Worm (Caenorhabditis elegans) whole organism, late embryonic: ENCODE results near the gene cdka-1.

Source experiments
- C38D4.7 ChIP-seq: fragments of 200-800 bp; sonication (Bioruptor generic); optimal IDR thresholded peaks from 2 replicates; lab custom pipeline; 2018; ENCODE audit warnings: mild to moderate bottlenecking, missing genetic modification characterization, moderate library complexity, missing compliant biosample characterization
- F13H6.1 ChIP-seq: sonication (generic microtip); optimal IDR thresholded peaks from 2 replicates; lab custom pipeline; 2016; ENCODE audit warnings: missing genetic modification characterization, missing compliant biosample characterization
- K02D7.2 ChIP-seq: sonication (generic microtip); optimal IDR thresholded peaks from 2 replicates; lab custom pipeline; 2017; ENCODE audit warnings: mild to moderate bottlenecking, missing genetic modification characterization, missing compliant biosample characterization
- T23F11.4 ChIP-seq: fragments of 200-800 bp; sonication (Bioruptor generic); optimal IDR thresholded peaks from 2 replicates; lab custom pipeline; 2018; ENCODE audit warnings: mild to moderate bottlenecking, missing genetic modification characterization, missing compliant biosample characterization
- ceh-14 ChIP-seq: sonication (generic microtip); optimal IDR thresholded peaks from 2 replicates; lab custom pipeline; 2016; ENCODE audit warnings: missing genotype, missing genetic modification characterization, missing compliant biosample characterization
- ceh-18 ChIP-seq: sonication (generic microtip); optimal IDR thresholded peaks from 2 replicates; lab custom pipeline; 2016; ENCODE audit warnings: missing genetic modification characterization, missing compliant biosample characterization
- ceh-19 ChIP-seq: fragments of 200-800 bp; sonication (Bioruptor generic); optimal IDR thresholded peaks from 2 replicates; lab custom pipeline; 2018; ENCODE audit warnings: mild to moderate bottlenecking, missing genetic modification characterization, missing compliant biosample characterization
- ceh-2 ChIP-seq: sonication (generic microtip); optimal IDR thresholded peaks from 2 replicates; lab custom pipeline; 2016; ENCODE audit warnings: missing genotype, missing genetic modification characterization, missing compliant biosample characterization
- ceh-24 ChIP-seq: sonication (generic microtip); optimal IDR thresholded peaks from 2 replicates; lab custom pipeline; 2016; ENCODE audit warnings: mild to moderate bottlenecking, missing genetic modification characterization, missing compliant biosample characterization
- ceh-30 ChIP-seq: fragments of 150-350 bp; optimal IDR thresholded peaks from 2 replicates; lab custom pipeline; 2014; ENCODE audit warnings: missing biosample characterization, missing genetic modification characterization
- ceh-34 ChIP-seq: sonication (generic microtip); optimal IDR thresholded peaks from 2 replicates; lab custom pipeline; 2016; ENCODE audit warnings: mild to moderate bottlenecking, missing genetic modification characterization, missing compliant biosample characterization
- ceh-45 ChIP-seq: fragments of 200-800 bp; sonication (Bioruptor generic); IDR thresholded peaks from 2 replicates; pipeline ENCODE4 v1.3.6; 2022; ENCODE audit warnings: missing genetic modification reagents, missing genetic modification characterization, missing compliant biosample characterization
- ceh-48 ChIP-seq: sonication (generic microtip); optimal IDR thresholded peaks from 2 replicates; lab custom pipeline; 2016; ENCODE audit warnings: missing genetic modification characterization, inconsistent platforms, missing compliant biosample characterization
- ceh-9 ChIP-seq: sonication (generic microtip); optimal IDR thresholded peaks from 2 replicates; lab custom pipeline; 2016; ENCODE audit warnings: mild to moderate bottlenecking, missing genetic modification characterization, inconsistent platforms, missing compliant biosample characterization
- dmd-4 ChIP-seq: sonication (generic microtip); optimal IDR thresholded peaks from 2 replicates; lab custom pipeline; 2016; ENCODE audit warnings: borderline replicate concordance, missing genetic modification characterization, missing compliant biosample characterization
- dve-1 ChIP-seq: sonication (generic microtip); optimal IDR thresholded peaks from 2 replicates; lab custom pipeline; 2017; ENCODE audit warnings: antibody characterized with exemption, mild to moderate bottlenecking, missing genetic modification characterization, missing compliant biosample characterization
- elt-4 ChIP-seq: sonication (generic microtip); optimal IDR thresholded peaks from 2 replicates; lab custom pipeline; 2016; ENCODE audit warnings: missing genetic modification characterization, missing compliant biosample characterization
- ets-4 ChIP-seq: sonication (generic microtip); optimal IDR thresholded peaks from 2 replicates; lab custom pipeline; 2016; ENCODE audit warnings: missing genetic modification characterization, missing compliant biosample characterization
- fax-1 ChIP-seq: sonication (generic microtip); optimal IDR thresholded peaks from 2 replicates; lab custom pipeline; 2016; ENCODE audit warnings: missing genotype, missing genetic modification characterization, missing compliant biosample characterization
- fkh-10 ChIP-seq: fragments of 150-350 bp; optimal IDR thresholded peaks from 2 replicates; lab custom pipeline; 2014; ENCODE audit warnings: missing biosample characterization, missing genetic modification reagents, missing genetic modification characterization
- fkh-6 ChIP-seq: sonication (generic microtip); optimal IDR thresholded peaks from 2 replicates; lab custom pipeline; 2016; ENCODE audit warnings: missing genetic modification characterization, missing compliant biosample characterization
- hlh-15 ChIP-seq: sonication (generic microtip); optimal IDR thresholded peaks from 2 replicates; lab custom pipeline; 2016; ENCODE audit warnings: missing genetic modification characterization, missing compliant biosample characterization
- hlh-30 ChIP-seq: sonication (generic microtip); optimal IDR thresholded peaks from 2 replicates; lab custom pipeline; 2017; ENCODE audit warnings: antibody characterized with exemption, missing genetic modification characterization, missing compliant biosample characterization; ENCODE audit not compliant: insufficient read depth
- hlh-8 ChIP-seq: sonication (generic microtip); optimal IDR thresholded peaks from 2 replicates; lab custom pipeline; 2016; ENCODE audit warnings: missing genotype, missing genetic modification characterization, missing compliant biosample characterization
- madf-2 ChIP-seq: sonication (generic microtip); optimal IDR thresholded peaks from 2 replicates; lab custom pipeline; 2017; ENCODE audit warnings: missing genetic modification characterization, missing compliant biosample characterization
- mec-3 ChIP-seq: sonication (generic microtip); optimal IDR thresholded peaks from 2 replicates; lab custom pipeline; 2016; ENCODE audit warnings: borderline replicate concordance, missing genetic modification characterization, missing compliant biosample characterization
- nfya-1 ChIP-seq: sonication (generic microtip); optimal IDR thresholded peaks from 2 replicates; lab custom pipeline; 2017; ENCODE audit warnings: missing genetic modification characterization, mild to moderate bottlenecking, missing compliant biosample characterization, antibody characterized with exemption, moderate library complexity
- nhr-232 ChIP-seq: sonication (generic microtip); optimal IDR thresholded peaks from 2 replicates; lab custom pipeline; 2016; ENCODE audit warnings: missing genetic modification characterization, missing compliant biosample characterization
- pag-3 ChIP-seq: sonication (generic microtip); optimal IDR thresholded peaks from 2 replicates; lab custom pipeline; 2016; ENCODE audit warnings: missing compliant biosample characterization, missing genetic modification characterization, borderline replicate concordance
- pat-9 ChIP-seq: fragments of 200-800 bp; sonication (Bioruptor generic); optimal IDR thresholded peaks from 2 replicates; lab custom pipeline; 2018; ENCODE audit warnings: mild to moderate bottlenecking, missing genetic modification characterization, moderate library complexity, missing compliant biosample characterization
- pax-1 ChIP-seq: fragments of 150-350 bp; optimal IDR thresholded peaks from 2 replicates; lab custom pipeline; 2014; ENCODE audit warnings: missing biosample characterization, missing genetic modification characterization
- pha-2 ChIP-seq: sonication (generic microtip); optimal IDR thresholded peaks from 2 replicates; lab custom pipeline; 2017; ENCODE audit warnings: mild to moderate bottlenecking, missing genetic modification characterization, missing compliant biosample characterization
- pros-1 ChIP-seq: fragments of 150-350 bp; optimal IDR thresholded peaks from 2 replicates; lab custom pipeline; 2014; ENCODE audit warnings: missing biosample characterization, missing genetic modification reagents, missing genetic modification characterization
- ref-2 ChIP-seq: sonication (generic microtip); optimal IDR thresholded peaks from 2 replicates; lab custom pipeline; 2016; ENCODE audit warnings: missing genetic modification characterization, missing compliant biosample characterization
- rnt-1 ChIP-seq: sonication (generic microtip); optimal IDR thresholded peaks from 2 replicates; lab custom pipeline; 2016; ENCODE audit warnings: missing genetic modification characterization, missing compliant biosample characterization
- sdc-2 ChIP-seq: sonication (generic microtip); optimal IDR thresholded peaks from 2 replicates; lab custom pipeline; 2016; ENCODE audit warnings: missing genotype, missing genetic modification characterization, missing compliant biosample characterization
- sox-4 ChIP-seq: sonication (generic microtip); optimal IDR thresholded peaks from 2 replicates; lab custom pipeline; 2017; ENCODE audit warnings: mild to moderate bottlenecking, missing genetic modification characterization, inconsistent platforms, missing compliant biosample characterization
- syd-9 ChIP-seq: sonication (generic microtip); optimal IDR thresholded peaks from 2 replicates; lab custom pipeline; 2016; ENCODE audit warnings: mild to moderate bottlenecking, missing genetic modification characterization, moderate library complexity, missing compliant biosample characterization
- tbx-2 ChIP-seq: sonication (generic microtip); optimal IDR thresholded peaks from 2 replicates; lab custom pipeline; 2016; ENCODE audit warnings: missing genetic modification characterization, missing compliant biosample characterization
- ttx-3 ChIP-seq: sonication (generic microtip); optimal IDR thresholded peaks from 2 replicates; lab custom pipeline; 2016; ENCODE audit warnings: missing genetic modification reagents, missing genetic modification characterization, missing compliant biosample characterization
- unc-42 ChIP-seq: sonication (generic microtip); optimal IDR thresholded peaks from 2 replicates; lab custom pipeline; 2016; ENCODE audit warnings: missing genotype, missing genetic modification characterization, missing compliant biosample characterization
- unc-55 ChIP-seq: sonication (generic microtip); optimal IDR thresholded peaks from 2 replicates; lab custom pipeline; 2017; ENCODE audit warnings: missing biosample characterization, missing genetic modification reagents, missing genetic modification characterization
- ztf-16 ChIP-seq: sonication (generic microtip); optimal IDR thresholded peaks from 2 replicates; lab custom pipeline; 2017; ENCODE audit warnings: missing genetic modification characterization, missing compliant biosample characterization

cdka-1 gene

DNA sequence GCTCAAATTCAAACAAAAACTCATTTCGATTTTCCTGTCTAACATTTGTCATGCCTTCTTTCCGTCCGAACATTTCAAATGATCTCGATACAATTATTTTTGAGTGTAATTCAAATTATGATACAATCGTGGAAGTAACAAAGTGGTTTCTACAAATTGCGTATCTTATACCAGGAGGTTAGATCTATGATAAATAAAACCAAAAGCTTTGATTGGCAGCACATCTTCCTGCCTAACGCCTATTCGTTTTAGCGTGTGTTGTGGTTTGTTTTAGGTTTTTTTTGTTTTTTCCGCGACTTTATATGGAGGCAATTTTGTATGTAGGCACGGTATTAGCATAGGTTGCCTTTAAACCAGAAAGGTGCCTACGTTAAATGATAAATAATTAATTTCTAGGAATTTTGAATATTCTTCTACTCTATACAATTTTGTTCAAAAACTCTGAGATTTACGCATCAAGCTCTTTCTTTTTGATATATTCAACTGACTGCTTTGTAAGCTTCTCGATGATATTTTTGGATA lies 21.4 kb downstream of the cdka-1 start, which contains the start of gene srg-11:
Gene srg-11 (plus strand): TSS at position 51 of the 522 bp plus-strand sequence.
- no peak for TF ChIP-seq ref-2 (tag; lab: Kevin White, UChicago)
- TF ChIP-seq dmd-4 (tag; lab: Kevin White, UChicago): no peak
- no peak for TF ChIP-seq fkh-10 (GFP tag; lab: Kevin White, UChicago)
- TF ChIP-seq ceh-48: no peak
- no peak for TF ChIP-seq pag-3
- no peak for TF ChIP-seq ztf-16 (tag; lab: Kevin White, UChicago)
- TF ChIP-seq ceh-9 (tag; lab: Kevin White, UChicago): no peak
- TF ChIP-seq hlh-30 (tag; lab: Kevin White, UChicago): no peak
- TF ChIP-seq ceh-18: no peak

DNA sequence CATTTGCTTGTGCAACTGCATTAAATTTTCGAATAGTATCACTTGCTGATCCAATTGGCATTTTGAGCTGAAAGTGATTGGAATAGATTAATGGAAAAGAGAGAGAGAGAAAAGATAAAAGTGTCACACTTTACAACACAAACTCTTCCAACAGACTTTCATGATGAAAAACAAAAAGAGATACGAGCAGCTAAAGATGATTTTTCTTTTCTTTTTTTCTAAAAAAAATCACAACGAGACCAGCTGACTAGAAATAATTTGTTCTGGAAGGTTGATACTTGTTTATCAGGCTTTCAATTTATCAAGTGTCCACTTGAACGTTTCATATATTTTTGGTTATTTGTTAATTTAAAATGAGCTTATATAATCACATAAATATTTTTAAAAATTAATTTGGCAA lies 28.5 kb downstream of the cdka-1 start:
- TF ChIP-seq K02D7.2 (tag; lab: Kevin White, UChicago): no peak
- TF ChIP-seq tbx-2 (tag; lab: Kevin White, UChicago): no peak
- no peak for TF ChIP-seq ceh-30 (tag; lab: Kevin White, UChicago)
- TF ChIP-seq ceh-18: peak; percentile 5
- no peak for TF ChIP-seq ref-2 (tag; lab: Kevin White, UChicago)
- TF ChIP-seq ceh-34 (tag; lab: Kevin White, UChicago): no peak

DNA sequence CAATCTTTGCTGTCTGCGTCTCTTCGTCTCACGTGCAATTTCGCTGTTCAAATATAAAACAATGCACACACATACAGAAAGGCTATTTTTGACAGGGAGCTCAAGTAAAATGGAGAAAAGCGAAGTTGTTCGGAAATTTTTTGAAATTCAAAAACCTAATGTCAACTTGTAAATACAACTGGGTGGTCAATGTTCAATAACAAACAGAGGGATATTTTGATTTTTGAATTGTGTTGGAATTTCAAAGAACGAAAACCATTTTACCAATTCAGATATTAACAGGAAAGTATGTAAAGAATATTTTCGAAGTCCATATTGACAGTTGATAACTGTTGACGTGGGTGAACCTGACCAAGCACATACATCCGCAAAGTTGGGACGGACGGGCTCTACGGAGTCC lies 29.8 kb downstream of the cdka-1 start, which contains the start of gene tag-243:
Gene tag-243 (minus strand): TSS at position 101 of the 400 bp plus-strand sequence.
- TF ChIP-seq mec-3 (tag; lab: Kevin White, UChicago): no peak
- no peak for TF ChIP-seq hlh-15 (tag; lab: Kevin White, UChicago)
- no peak for TF ChIP-seq pat-9 (tag; lab: Kevin White, UChicago)
- no peak for TF ChIP-seq pha-2 (tag; lab: Kevin White, UChicago)
- no peak for TF ChIP-seq ceh-45 (GFP tag; lab: Robert Waterston, UW)
- no peak for TF ChIP-seq nhr-232 (tag; lab: Kevin White, UChicago)
- no peak for TF ChIP-seq ceh-2
- TF ChIP-seq, all 69 proteins: peak for 0

DNA sequence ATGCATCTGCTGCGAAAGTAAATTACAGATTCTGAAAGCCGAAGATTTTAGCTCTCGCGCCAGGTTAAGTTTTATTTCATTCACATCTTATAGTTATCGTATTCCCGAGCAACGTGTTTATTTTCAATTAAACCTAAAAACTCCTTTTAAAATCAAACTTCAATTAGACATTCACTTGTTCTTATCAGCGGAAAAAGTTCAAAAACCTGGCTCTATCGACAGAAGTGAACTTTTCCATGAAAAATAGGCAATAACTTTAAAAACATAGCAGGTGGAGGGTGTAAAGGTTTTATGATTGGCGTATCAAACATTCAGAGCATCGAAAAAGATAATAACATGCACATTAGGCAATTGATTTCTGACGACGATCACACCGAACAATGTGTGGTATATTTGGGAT lies 30.4 kb downstream of the cdka-1 start, which contains the start of gene ppat-1:
Gene ppat-1 (plus strand): TSS at position 316 of the 400 bp plus-strand sequence.
- TF ChIP-seq hlh-8 (tag; lab: Kevin White, UChicago): no peak
- no peak for TF ChIP-seq ceh-24 (tag; lab: Kevin White, UChicago)
- TF ChIP-seq pha-2 (tag; lab: Kevin White, UChicago): no peak
- no peak for TF ChIP-seq ceh-19
- TF ChIP-seq syd-9 (tag; lab: Kevin White, UChicago): no peak
- TF ChIP-seq unc-55: no peak
- TF ChIP-seq sdc-2 (tag; lab: Kevin White, UChicago): no peak
- no peak for TF ChIP-seq C38D4.7 (GFP tag; lab: Kevin White, UChicago)
- TF ChIP-seq ref-2 (tag; lab: Kevin White, UChicago): no peak

DNA sequence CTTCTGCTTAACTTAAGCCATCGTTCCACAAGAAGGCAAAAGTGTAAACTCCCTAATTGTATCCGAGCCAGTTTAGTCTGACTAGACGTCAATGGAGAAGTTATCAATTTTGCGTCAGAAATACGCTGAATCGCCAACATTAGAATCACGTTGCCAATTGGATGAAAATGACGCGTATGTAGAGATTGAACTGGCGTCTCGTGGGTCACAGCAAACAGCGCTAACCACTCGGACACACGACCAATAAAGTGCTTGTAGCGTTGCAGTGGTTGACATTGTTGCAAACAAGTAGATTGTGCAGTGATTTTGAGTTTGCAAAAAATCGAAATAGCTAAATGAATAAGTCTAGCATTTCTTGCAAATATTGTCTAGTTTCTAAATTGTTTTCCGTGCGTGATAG lies 31.0 kb downstream of the cdka-1 start:
- TF ChIP-seq ceh-14 (tag; lab: Kevin White, UChicago) (peak; percentile 45), ceh-9 (tag; lab: Kevin White, UChicago) (peak; percentile 62), fkh-6 (tag; lab: Kevin White, UChicago) (peak; percentile 81), T23F11.4 (GFP tag; lab: Kevin White, UChicago) (peak; percentile 63), hlh-8 (tag; lab: Kevin White, UChicago) (peak; percentile 24), ttx-3 (tag; lab: Kevin White, UChicago) (peak; percentile 75), madf-2 (tag; lab: Kevin White, UChicago) (peak; percentile 84), sox-4 (tag; lab: Kevin White, UChicago) (peak; percentile 72), pros-1 (tag; lab: Kevin White, UChicago) (no peak), nfya-1 (tag; lab: Kevin White, UChicago) (peak; percentile 59), rnt-1 (tag; lab: Kevin White, UChicago) (peak; percentile 62), ets-4 (tag; lab: Kevin White, UChicago) (peak; percentile 68), F13H6.1 (tag; lab: Kevin White, UChicago) (peak; percentile 31), pax-1 (tag; lab: Kevin White, UChicago) (no peak), ceh-18 (peak; percentile 35), C38D4.7 (GFP tag; lab: Kevin White, UChicago) (peak; percentile 74), hlh-15 (tag; lab: Kevin White, UChicago) (peak; percentile 57), unc-42 (tag; lab: Kevin White, UChicago) (no peak), ceh-48 (peak; percentile 65), dve-1 (tag; lab: Kevin White, UChicago) (peak; percentile 77), fax-1 (tag; lab: Kevin White, UChicago) (peak; percentile 70), pag-3 (no peak), pha-2 (tag; lab: Kevin White, UChicago) (peak; percentile 63), pat-9 (tag; lab: Kevin White, UChicago) (peak; percentile 74), elt-4 (tag; lab: Kevin White, UChicago) (no peak)
